Worm (Caenorhabditis elegans) whole organism, young adult: ENCODE measurements around the gene snt-5.

Experiments used
- B0336.3 ChIP-seq: fragments of 200-800 bp; sonication (Bioruptor generic); IDR thresholded peaks from 2 replicates; pipeline ENCODE4 v1.3.6; 2022; ENCODE audit warnings: missing genetic modification characterization, missing compliant biosample characterization
- D2030.7 ChIP-seq: fragments of 200-800 bp; sonication (Bioruptor generic); IDR thresholded peaks from 2 replicates; pipeline ENCODE4 v1.3.6; 2022; ENCODE audit warnings: missing genetic modification reagents, missing genetic modification characterization, missing compliant biosample characterization
- F22D6.2 ChIP-seq: sonication (generic microtip); optimal IDR thresholded peaks from 2 replicates; lab custom pipeline; 2016; ENCODE audit warnings: mild to moderate bottlenecking, missing genetic modification characterization, missing compliant biosample characterization
- F23B12.7 ChIP-seq: sonication (generic microtip); optimal IDR thresholded peaks from 2 replicates; lab custom pipeline; 2017; ENCODE audit warnings: missing genetic modification characterization, mild to moderate bottlenecking, missing compliant biosample characterization, antibody characterized with exemption, moderate library complexity; ENCODE audit not compliant: insufficient read depth
- F37B4.10 ChIP-seq: fragments of 200-800 bp; sonication (Bioruptor generic); IDR thresholded peaks from 2 replicates; pipeline ENCODE4 v1.3.6; 2022; ENCODE audit warnings: missing genetic modification characterization, missing compliant biosample characterization
- F57C9.4 ChIP-seq: sonication (generic microtip); optimal IDR thresholded peaks from 2 replicates; lab custom pipeline; 2017; ENCODE audit warnings: mild to moderate bottlenecking, missing genetic modification characterization, missing compliant biosample characterization
- Y53G8AR.9 ChIP-seq: fragments of 200-800 bp; sonication (Bioruptor generic); conservative IDR thresholded peaks from 2 replicates; pipeline ENCODE4 v1.3.6; 2022; ENCODE audit warnings: missing genetic modification reagents, missing genetic modification characterization, missing compliant biosample characterization
- ZK185.1 ChIP-seq: sonication (generic microtip); optimal IDR thresholded peaks from 2 replicates; lab custom pipeline; 2016; ENCODE audit warnings: mild to moderate bottlenecking, missing genetic modification characterization, missing compliant biosample characterization; ENCODE audit not compliant: poor library complexity, severe bottlenecking
- aptf-2 ChIP-seq: fragments of 200-800 bp; sonication (Bioruptor generic); conservative IDR thresholded peaks from 2 replicates; pipeline ENCODE4 v1.3.6; 2022; ENCODE audit warnings: missing genetic modification reagents, missing genetic modification characterization, missing compliant biosample characterization
- attf-6 ChIP-seq: fragments of 200-800 bp; sonication (Bioruptor generic); IDR thresholded peaks from 2 replicates; pipeline ENCODE4 v1.3.6; 2022; ENCODE audit warnings: missing genetic modification reagents, missing genetic modification characterization, missing compliant biosample characterization
- bed-2 ChIP-seq: fragments of 200-800 bp; sonication (Bioruptor generic); IDR thresholded peaks from 2 replicates; pipeline ENCODE4 v1.3.6; 2022; ENCODE audit warnings: missing genetic modification reagents, missing genetic modification characterization, missing compliant biosample characterization
- cebp-1 ChIP-seq, 2 experiments: fragments of 200-800 bp in 1 of 2; sonication (Bioruptor generic) in 1 of 2; sonication (generic microtip) in 1 of 2; IDR thresholded peaks in 1 of 2; optimal IDR thresholded peaks in 1 of 2; 2 replicates each; pipeline versions ENCODE4 v1.3.6 to Lab custom; 2017 to 2022; ENCODE audit warnings: missing compliant biosample characterization in 2 of 2, missing genetic modification characterization in 2 of 2, mild to moderate bottlenecking in 1 of 2, missing genetic modification reagents in 1 of 2, moderate library complexity in 1 of 2
- cebp-2 ChIP-seq: fragments of 200-800 bp; sonication (Bioruptor generic); IDR thresholded peaks from 2 replicates; pipeline ENCODE4 v1.3.6; 2022; ENCODE audit warnings: missing genetic modification characterization, missing compliant biosample characterization
- egrh-3 ChIP-seq: fragments of 200-800 bp; sonication (Bioruptor generic); IDR thresholded peaks from 2 replicates; pipeline ENCODE4 v1.3.6; 2022; ENCODE audit warnings: missing genetic modification reagents, missing genetic modification characterization, missing compliant biosample characterization
- ets-4 ChIP-seq: fragments of 200-800 bp; sonication (Bioruptor generic); optimal IDR thresholded peaks from 2 replicates; lab custom pipeline; 2018; ENCODE audit warnings: mild to moderate bottlenecking, missing genetic modification characterization, missing compliant biosample characterization
- fkh-3 ChIP-seq: sonication (generic microtip); optimal IDR thresholded peaks from 2 replicates; lab custom pipeline; 2016; ENCODE audit warnings: mild to moderate bottlenecking, missing genetic modification characterization, missing compliant biosample characterization
- hmg-1.2 ChIP-seq: fragments of 200-800 bp; sonication (Bioruptor generic); IDR thresholded peaks from 2 replicates; pipeline ENCODE4 v1.3.6; 2022; ENCODE audit warnings: missing genetic modification reagents, missing genetic modification characterization, missing compliant biosample characterization
- hsf-1 ChIP-seq: fragments of 200-800 bp; sonication (Bioruptor generic); IDR thresholded peaks from 2 replicates; pipeline ENCODE4 v1.3.6; 2022; ENCODE audit warnings: missing genetic modification reagents, missing genetic modification characterization, missing compliant biosample characterization
- lag-1 ChIP-seq: fragments of 200-800 bp; sonication (Bioruptor generic); IDR thresholded peaks from 2 replicates; pipeline ENCODE4 v1.3.6; 2022; ENCODE audit warnings: missing genetic modification reagents, missing genetic modification characterization, missing compliant biosample characterization
- let-607 ChIP-seq, 2 experiments: fragments of 200-800 bp in 1 of 2; sonication (Bioruptor generic) in 1 of 2; sonication (generic microtip) in 1 of 2; optimal IDR thresholded peaks; 2 replicates each; lab custom pipeline; 2016 to 2018; ENCODE audit warnings: mild to moderate bottlenecking in 2 of 2, missing compliant biosample characterization in 2 of 2, missing genetic modification characterization in 2 of 2, moderate library complexity in 2 of 2, missing genotype in 1 of 2
- lin-35 ChIP-seq, 3 experiments: fragments of 150-350 bp in 2 of 3; sonication (generic microtip) in 1 of 3; optimal IDR thresholded peaks; 2 replicates each; lab custom pipeline; 2014 to 2018; ENCODE audit warnings: missing biosample characterization in 3 of 3, missing genetic modification characterization in 3 of 3, missing genetic modification reagents in 3 of 3
- lsy-27 ChIP-seq: sonication (generic microtip); optimal IDR thresholded peaks from 2 replicates; lab custom pipeline; 2017; ENCODE audit warnings: missing genetic modification characterization, mild to moderate bottlenecking, missing compliant biosample characterization, antibody characterized with exemption, missing genotype, borderline replicate concordance; ENCODE audit not compliant: insufficient read depth
- madf-10 ChIP-seq: sonication (generic microtip); optimal IDR thresholded peaks from 2 replicates; lab custom pipeline; 2016; ENCODE audit warnings: mild to moderate bottlenecking, missing genetic modification characterization, missing compliant biosample characterization
- mcd-1 ChIP-seq: fragments of 200-800 bp; sonication (Bioruptor generic); IDR thresholded peaks from 2 replicates; pipeline ENCODE4 v1.3.6; 2022; ENCODE audit warnings: missing genetic modification reagents, missing genetic modification characterization, missing compliant biosample characterization
- pha-4 ChIP-seq: fragments of 150-350 bp; sonication (generic microtip); optimal IDR thresholded peaks from 2 replicates; lab custom pipeline; 2014; ENCODE audit warnings: missing biosample characterization, missing genetic modification reagents, missing genetic modification characterization
- rcor-1 ChIP-seq: fragments of 200-800 bp; sonication (Bioruptor generic); IDR thresholded peaks from 2 replicates; pipeline ENCODE4 v1.3.6; 2022; ENCODE audit warnings: missing genetic modification reagents, missing genetic modification characterization, missing compliant biosample characterization
- repo-1 ChIP-seq: sonication (generic microtip); optimal IDR thresholded peaks from 2 replicates; lab custom pipeline; 2017; ENCODE audit warnings: mild to moderate bottlenecking, missing genetic modification characterization, missing compliant biosample characterization
- snpc-1.3 ChIP-seq: sonication (generic microtip); optimal IDR thresholded peaks from 2 replicates; lab custom pipeline; 2017; ENCODE audit warnings: missing genetic modification characterization, mild to moderate bottlenecking, missing compliant biosample characterization, antibody characterized with exemption, moderate library complexity, missing genotype, missing genetic modification reagents; ENCODE audit not compliant: insufficient read depth
- snpc-4 ChIP-seq, 5 experiments: fragments of 150-350 bp in 1 of 5; sonication (generic microtip) in 4 of 5; optimal IDR thresholded peaks; 2 replicates each; lab custom pipeline; 2014 to 2018; ENCODE audit warnings: missing genetic modification characterization in 5 of 5, missing biosample characterization in 3 of 5, antibody characterized with exemption in 2 of 5, mild to moderate bottlenecking in 2 of 5, missing compliant biosample characterization in 2 of 5, missing genotype in 2 of 5, moderate library complexity in 2 of 5, missing genetic modification reagents in 1 of 5
- somi-1 ChIP-seq: fragments of 200-800 bp; sonication (Bioruptor generic); optimal IDR thresholded peaks from 2 replicates; lab custom pipeline; 2018; ENCODE audit warnings: mild to moderate bottlenecking, missing genetic modification characterization, missing compliant biosample characterization
- tbp1 ChIP-seq: fragments of 200-800 bp; sonication (Bioruptor generic); optimal IDR thresholded peaks from 2 replicates; lab custom pipeline; 2018; ENCODE audit warnings: mild to moderate bottlenecking, missing genetic modification characterization, missing compliant biosample characterization
- zfh-2 ChIP-seq: fragments of 200-800 bp; sonication (Bioruptor generic); conservative IDR thresholded peaks from 2 replicates; pipeline ENCODE4 v1.3.6; 2022; ENCODE audit warnings: missing genetic modification reagents, missing genetic modification characterization, missing compliant biosample characterization
- zim-3 ChIP-seq: sonication (generic microtip); optimal IDR thresholded peaks from 2 replicates; lab custom pipeline; 2017; ENCODE audit warnings: mild to moderate bottlenecking, missing genetic modification characterization, moderate library complexity, missing compliant biosample characterization
- ztf-18 ChIP-seq: sonication (generic microtip); optimal IDR thresholded peaks from 2 replicates; lab custom pipeline; 2016; ENCODE audit warnings: missing genotype, mild to moderate bottlenecking, missing genetic modification characterization, missing compliant biosample characterization
- ztf-26 ChIP-seq: sonication (generic microtip); optimal IDR thresholded peaks from 2 replicates; lab custom pipeline; 2017; ENCODE audit warnings: missing genetic modification characterization, missing compliant biosample characterization
- ztf-6 ChIP-seq: fragments of 200-800 bp; sonication (Bioruptor generic); IDR thresholded peaks from 2 replicates; pipeline ENCODE4 v1.3.6; 2022; ENCODE audit warnings: missing genetic modification reagents, missing genetic modification characterization, missing compliant biosample characterization

snt-5 gene

ce11 chrV:1378010-1378409 is 33.3 kb downstream of the snt-5 start:
- TF ChIP-seq F22D6.2 (tag; lab: Kevin White, UChicago): no peak
- TF ChIP-seq somi-1 (GFP tag; lab: Kevin White, UChicago): no peak
- peak; percentile 51; the same call in 1 of the 2 replicates for TF ChIP-seq egrh-3 (GFP tag; lab: Robert Waterston, UW)
- no peak for TF ChIP-seq ztf-18
- TF ChIP-seq mcd-1 (GFP tag; lab: Robert Waterston, UW): 0 out of 2 replicates have a peak, but pooled peaks have one; percentile 6
- TF ChIP-seq zfh-2 (GFP tag; lab: Robert Waterston, UW): peak; percentile 84
- TF ChIP-seq ZK185.1: no peak
- TF ChIP-seq tbp1 (GFP tag; lab: Kevin White, UChicago): no peak
- no peak for TF ChIP-seq ztf-6 (GFP tag; lab: Robert Waterston, UW)
- TF ChIP-seq, all 124 proteins: peak for 3

ce11 chrV:1375007-1375406 is 36.4 kb downstream of the snt-5 start:
- TF ChIP-seq repo-1 (tag; lab: Kevin White, UChicago): no peak
- peak; percentile 78 for TF ChIP-seq zfh-2 (GFP tag; lab: Robert Waterston, UW)

- no peak for TF ChIP-seq zim-3 (tag; lab: Kevin White, UChicago)
- TF ChIP-seq cebp-2: no peak
- TF ChIP-seq attf-6 (GFP tag; lab: Robert Waterston, UW): no peak
- TF ChIP-seq F37B4.10 (GFP tag; lab: Robert Waterston, UW): no peak
- no peak for TF ChIP-seq bed-2 (GFP tag; lab: Robert Waterston, UW)
- no peak for TF ChIP-seq hmg-1.2 (GFP tag; lab: Robert Waterston, UW)
- TF ChIP-seq pha-4 (tag; lab: Kevin White, UChicago): no peak
- TF ChIP-seq F57C9.4 (tag; lab: Kevin White, UChicago): no peak
- no peak for TF ChIP-seq let-607 (tag; optimal IDR thresholded peaks at IDR 0.05; lab: Kevin White, UChicago)
- no peak for TF ChIP-seq Y53G8AR.9 (GFP tag; lab: Robert Waterston, UW)
- no peak for TF ChIP-seq D2030.7
- no peak for TF ChIP-seq hsf-1 (GFP tag; lab: Robert Waterston, UW)
- no peak for TF ChIP-seq repo-1 (tag; lab: Kevin White, UChicago)
- TF ChIP-seq mcd-1 (GFP tag; lab: Robert Waterston, UW): no peak
- TF ChIP-seq lsy-27 (tag; lab: Kevin White, UChicago): no peak
- no peak for TF ChIP-seq madf-10 (tag; lab: Kevin White, UChicago)
Observed at ce11 chrV:1370914-1371313, 40.4 kb downstream of the snt-5 start, which contains the start of gene snt-3. Gene snt-3, minus strand, starts transcription at chrV:1371014.

ce11 chrV:1368138-1368537 is 43.2 kb downstream of the snt-5 start:
- TF ChIP-seq zfh-2 (GFP tag; lab: Robert Waterston, UW): peak; percentile 80
- TF ChIP-seq aptf-2 (GFP tag; lab: Robert Waterston, UW): no peak
- no peak for TF ChIP-seq snpc-4 (GFP tag; optimal IDR thresholded peaks at IDR 0.05; lab: Kevin White, UChicago)
- TF ChIP-seq snpc-4 (tag; optimal IDR thresholded peaks at IDR 0.05; lab: Kevin White, UChicago): peak in 1 of 4 experiments; percentile 47
- TF ChIP-seq egrh-3 (GFP tag; lab: Robert Waterston, UW): peak; percentile 28; the same call in 1 of the 2 replicates
- TF ChIP-seq, all 124 proteins: peak for 3

ce11 chrV:1366082-1366481 is 45.3 kb downstream of the snt-5 start:
- TF ChIP-seq fkh-3 (tag; lab: Kevin White, UChicago) (no peak), ets-4 (GFP tag; lab: Kevin White, UChicago) (no peak), ztf-26 (tag; lab: Kevin White, UChicago) (no peak), hmg-1.2 (GFP tag; lab: Robert Waterston, UW) (peak; percentile 42; the same call in 1 of the 2 replicates), snpc-1.3 (tag; lab: Kevin White, UChicago) (no peak), tbp1 (GFP tag; lab: Kevin White, UChicago) (no peak), bed-2 (GFP tag; lab: Robert Waterston, UW) (no peak), pha-4 (tag; lab: Kevin White, UChicago) (no peak), lag-1 (GFP tag; lab: Robert Waterston, UW) (no peak), cebp-1 (GFP tag; IDR thresholded peaks at IDR 0.05; lab: Robert Waterston, UW) (no peak), cebp-1 (tag; optimal IDR thresholded peaks at IDR 0.05; lab: Kevin White, UChicago) (peak; percentile 13), rcor-1 (GFP tag; lab: Robert Waterston, UW) (no peak), F23B12.7 (tag; lab: Kevin White, UChicago) (no peak), lin-35 (GFP tag; optimal IDR thresholded peaks at IDR 0.05; lab: Kevin White, UChicago) (peak in 1 of 3 experiments; percentile 25), B0336.3 (GFP tag; lab: Robert Waterston, UW) (no peak)
- TF ChIP-seq, all 124 proteins: peak for 3
